Fruit fly (Drosophila melanogaster) whole organism, embryonic: ENCODE measurements around the gene CG8507.

Experiments used
- Blimp-1 ChIP-seq: fragments of 200-800 bp; sonication (Bioruptor generic); optimal IDR thresholded peaks from 3 replicates; lab custom pipeline; 2018; ENCODE audit warnings: missing biosample characterization, missing genetic modification characterization, mild to moderate bottlenecking, moderate library complexity, missing genetic modification reagents
- CG10565 ChIP-seq: fragments of 200-800 bp; sonication (Bioruptor generic); optimal IDR thresholded peaks from 3 replicates; lab custom pipeline; 2016; ENCODE audit warnings: missing biosample characterization, mild to moderate bottlenecking, missing genetic modification characterization
- CG10979 ChIP-seq: fragments of 200-800 bp; sonication (Bioruptor generic); optimal IDR thresholded peaks from 2 replicates; lab custom pipeline; 2018; ENCODE audit warnings: missing biosample characterization, mild to moderate bottlenecking, missing genetic modification characterization, moderate library complexity
- CG11695 ChIP-seq: fragments of 200-800 bp; sonication (Bioruptor generic); IDR thresholded peaks from 3 replicates; pipeline ENCODE4 v1.3.6; 2022; ENCODE audit warnings: missing biosample characterization, missing genetic modification characterization
- CG12155 ChIP-seq: fragments of 200-800 bp; sonication (Bioruptor generic); optimal IDR thresholded peaks from 3 replicates; lab custom pipeline; 2016; ENCODE audit warnings: missing biosample characterization, missing genetic modification characterization
- CG13775 ChIP-seq: fragments of 200-800 bp; sonication (Bioruptor generic); optimal IDR thresholded peaks from 3 replicates; lab custom pipeline; 2017; ENCODE audit warnings: missing biosample characterization, mild to moderate bottlenecking, missing genetic modification characterization
- CG15011 ChIP-seq: fragments of 200-800 bp; sonication (Bioruptor generic); optimal IDR thresholded peaks from 3 replicates; lab custom pipeline; 2018; ENCODE audit warnings: missing biosample characterization, mild to moderate bottlenecking, missing genetic modification characterization
- CG1603 ChIP-seq: fragments of 200-800 bp; sonication (Bioruptor generic); optimal IDR thresholded peaks from 2 replicates; lab custom pipeline; 2019; ENCODE audit warnings: missing biosample characterization, mild to moderate bottlenecking, missing genetic modification characterization, moderate library complexity
- CG16779 ChIP-seq: fragments of 200-800 bp; sonication (Bioruptor generic); IDR thresholded peaks from 2 replicates; pipeline ENCODE4 v1.3.6; 2022; ENCODE audit warnings: missing biosample characterization, missing genetic modification characterization
- CG2712 ChIP-seq: fragments of 200-800 bp; optimal IDR thresholded peaks from 3 replicates; lab custom pipeline; 2019; ENCODE audit warnings: missing biosample characterization, mild to moderate bottlenecking, missing genetic modification characterization, moderate library complexity
- CG34224 ChIP-seq: fragments of 200-800 bp; sonication (Bioruptor generic); IDR thresholded peaks from 3 replicates; pipeline ENCODE4 v1.3.6; 2022; ENCODE audit warnings: missing biosample characterization, missing genetic modification characterization; ENCODE audit not compliant: partially characterized antibody
- CG34376 ChIP-seq: fragments of 200-800 bp; sonication (Bioruptor generic); optimal IDR thresholded peaks from 2 replicates; lab custom pipeline; 2018; ENCODE audit warnings: missing biosample characterization, mild to moderate bottlenecking, missing genetic modification characterization
- CG6683 ChIP-seq: fragments of 200-800 bp; sonication (Bioruptor generic); optimal IDR thresholded peaks from 2 replicates; lab custom pipeline; 2017; ENCODE audit warnings: missing biosample characterization, mild to moderate bottlenecking, missing genetic modification characterization, missing genetic modification reagents
- CG8478 ChIP-seq: fragments of >200 bp; optimal IDR thresholded peaks from 2 replicates; lab custom pipeline; 2018
- CG9727 ChIP-seq: fragments of 200-800 bp; sonication (Bioruptor generic); optimal IDR thresholded peaks from 3 replicates; lab custom pipeline; 2017; ENCODE audit warnings: missing biosample characterization, mild to moderate bottlenecking, missing genetic modification characterization
- HLH4C ChIP-seq: fragments of 200-800 bp; sonication (Bioruptor generic); IDR thresholded peaks from 3 replicates; pipeline ENCODE4 v1.3.6; 2022; ENCODE audit warnings: missing biosample characterization, missing genetic modification characterization; ENCODE audit not compliant: partially characterized antibody
- Hand ChIP-seq: fragments of 200-800 bp; sonication (Bioruptor generic); optimal IDR thresholded peaks from 2 replicates; lab custom pipeline; 2017; ENCODE audit warnings: mild to moderate bottlenecking, missing biosample characterization, missing genetic modification reagents, missing genetic modification characterization
- Hr3 ChIP-seq: fragments of 200-800 bp; sonication (Bioruptor generic); optimal IDR thresholded peaks from 3 replicates; lab custom pipeline; 2016; ENCODE audit warnings: missing biosample characterization, missing genetic modification characterization
- Hr78 ChIP-seq, 2 experiments: fragments of 200-800 bp in 1 of 2; fragments of >200 bp in 1 of 2; sonication (Bioruptor generic) in 1 of 2; optimal IDR thresholded peaks; 2 replicates each; lab custom pipeline; 2017 to 2019; ENCODE audit warnings: missing biosample characterization in 2 of 2, missing genetic modification characterization in 2 of 2, mild to moderate bottlenecking in 1 of 2, moderate library complexity in 1 of 2
- Lpt ChIP-seq: fragments of >200 bp; optimal IDR thresholded peaks from 2 replicates; lab custom pipeline; 2018; ENCODE audit warnings: missing biosample characterization, missing genetic modification characterization
- MESR4 ChIP-seq: fragments of 200-800 bp; sonication (Bioruptor generic); optimal IDR thresholded peaks from 2 replicates; lab custom pipeline; 2018; ENCODE audit warnings: missing biosample characterization, mild to moderate bottlenecking, missing genetic modification characterization, moderate library complexity
- NC2α ChIP-seq: fragments of 200-800 bp; sonication (Bioruptor generic); optimal IDR thresholded peaks from 2 replicates; lab custom pipeline; 2016; ENCODE audit warnings: missing biosample characterization, missing genetic modification characterization
- Neu2 ChIP-seq: fragments of 200-800 bp; sonication (Bioruptor generic); optimal IDR thresholded peaks from 3 replicates; lab custom pipeline; 2016; ENCODE audit warnings: missing biosample characterization, missing genetic modification characterization, borderline replicate concordance
- Oaz ChIP-seq: fragments of 200-800 bp; sonication (Bioruptor generic); IDR thresholded peaks from 2 replicates; pipeline ENCODE4 v1.3.6; 2022; ENCODE audit warnings: missing biosample characterization, missing genetic modification characterization
- Opbp ChIP-seq: fragments of 200-800 bp; sonication (Bioruptor generic); IDR thresholded peaks from 3 replicates; pipeline ENCODE4 v1.3.6; 2022; ENCODE audit warnings: missing biosample characterization, missing genetic modification characterization; ENCODE audit not compliant: partially characterized antibody
- Scr ChIP-seq: fragments of 200-800 bp; sonication (Bioruptor generic); IDR thresholded peaks from 2 replicates; pipeline ENCODE4 v1.3.6; 2022; ENCODE audit warnings: missing biosample characterization, missing genetic modification characterization; ENCODE audit not compliant: partially characterized antibody
- Sox100B ChIP-seq: fragments of 200-800 bp; sonication (Bioruptor generic); optimal IDR thresholded peaks from 3 replicates; lab custom pipeline; 2018; ENCODE audit warnings: missing biosample characterization, mild to moderate bottlenecking, missing genetic modification characterization
- Sry-β ChIP-seq: fragments of 200-800 bp; sonication (Bioruptor generic); optimal IDR thresholded peaks from 2 replicates; lab custom pipeline; 2018; ENCODE audit warnings: missing biosample characterization, mild to moderate bottlenecking, missing genetic modification characterization, moderate library complexity
- Usf ChIP-seq: fragments of 200-800 bp; sonication (Bioruptor generic); optimal IDR thresholded peaks from 2 replicates; lab custom pipeline; 2017; ENCODE audit warnings: missing genotype, missing biosample characterization, missing genetic modification characterization
- amos ChIP-seq: fragments of 200-800 bp; sonication (Bioruptor generic); IDR thresholded peaks from 2 replicates; pipeline ENCODE4 v1.3.6; 2022; ENCODE audit warnings: missing biosample characterization, missing genetic modification characterization; ENCODE audit not compliant: partially characterized antibody
- br ChIP-seq: fragments of >200 bp; optimal IDR thresholded peaks from 2 replicates; lab custom pipeline; 2017
- cwo ChIP-seq: fragments of 200-800 bp; sonication (Bioruptor generic); optimal IDR thresholded peaks from 3 replicates; lab custom pipeline; 2017; ENCODE audit warnings: missing biosample characterization, missing genetic modification characterization, mild to moderate bottlenecking, moderate library complexity, missing genetic modification reagents
- dmrt99B ChIP-seq: fragments of 200-800 bp; sonication (Bioruptor generic); optimal IDR thresholded peaks from 2 replicates; lab custom pipeline; 2018; ENCODE audit warnings: missing biosample characterization, mild to moderate bottlenecking, missing genetic modification characterization, moderate library complexity
- fd96Cb ChIP-seq: fragments of 200-800 bp; sonication (Bioruptor generic); optimal IDR thresholded peaks from 2 replicates; lab custom pipeline; 2018; ENCODE audit warnings: missing biosample characterization, mild to moderate bottlenecking, missing genetic modification characterization, moderate library complexity
- grn ChIP-seq: fragments of 200-800 bp; sonication (Bioruptor generic); optimal IDR thresholded peaks from 3 replicates; lab custom pipeline; 2017; ENCODE audit warnings: missing biosample characterization, missing genetic modification characterization
- her ChIP-seq: fragments of 200-800 bp; sonication (Bioruptor generic); optimal IDR thresholded peaks from 2 replicates; lab custom pipeline; 2016; ENCODE audit warnings: missing biosample characterization, missing genetic modification characterization
- jigr1 ChIP-seq: fragments of 200-800 bp; sonication (Bioruptor generic); IDR thresholded peaks from 3 replicates; pipeline ENCODE4 v1.3.6; 2022; ENCODE audit warnings: missing biosample characterization, missing genetic modification characterization
- lov ChIP-seq, 2 experiments: fragments of 200-800 bp in 1 of 2; fragments of >200 bp in 1 of 2; sonication (Bioruptor generic) in 1 of 2; IDR thresholded peaks in 1 of 2; optimal IDR thresholded peaks in 1 of 2; 2 replicates in 1 of 2; 3 replicates in 1 of 2; pipeline versions ENCODE4 v1.3.6 to Lab custom; 2017 to 2022; ENCODE audit warnings: missing biosample characterization in 1 of 2, missing genetic modification characterization in 1 of 2
- luna ChIP-seq: fragments of 200-800 bp; sonication (Bioruptor generic); optimal IDR thresholded peaks from 2 replicates; lab custom pipeline; 2016; ENCODE audit warnings: missing biosample characterization, missing genetic modification characterization
- nerfin-2 ChIP-seq: fragments of 200-800 bp; sonication (Bioruptor generic); IDR thresholded peaks from 2 replicates; pipeline ENCODE4 v1.3.6; 2022; ENCODE audit warnings: missing biosample characterization, missing genetic modification characterization; ENCODE audit not compliant: partially characterized antibody
- repo ChIP-seq: fragments of 200-800 bp; sonication (Bioruptor generic); optimal IDR thresholded peaks from 2 replicates; lab custom pipeline; 2016; ENCODE audit warnings: missing biosample characterization, missing genetic modification characterization
- run ChIP-seq: fragments of 200-800 bp; sonication (Bioruptor generic); optimal IDR thresholded peaks from 3 replicates; lab custom pipeline; 2018; ENCODE audit warnings: missing biosample characterization, mild to moderate bottlenecking, missing genetic modification characterization
- sima ChIP-seq: fragments of 200-800 bp; sonication (Bioruptor generic); optimal IDR thresholded peaks from 2 replicates; lab custom pipeline; 2016; ENCODE audit warnings: missing biosample characterization, missing genetic modification characterization
- tgo ChIP-seq: fragments of 200-800 bp; sonication (Bioruptor generic); IDR thresholded peaks from 3 replicates; pipeline ENCODE4 v1.3.6; 2022; ENCODE audit warnings: missing biosample characterization, missing genetic modification characterization
- tio ChIP-seq: fragments of 200-800 bp; sonication (Bioruptor generic); optimal IDR thresholded peaks from 2 replicates; lab custom pipeline; 2017; ENCODE audit warnings: missing biosample characterization, missing genetic modification characterization, inconsistent platforms
- toy ChIP-seq: fragments of 200-800 bp; sonication (Bioruptor generic); IDR thresholded peaks from 2 replicates; pipeline ENCODE4 v1.3.6; 2022; ENCODE audit warnings: missing biosample characterization, missing genetic modification characterization
- tx ChIP-seq: fragments of 200-800 bp; sonication (Bioruptor generic); optimal IDR thresholded peaks from 2 replicates; lab custom pipeline; 2016; ENCODE audit warnings: missing biosample characterization, missing genetic modification characterization

The CG8507 gene

DNA sequence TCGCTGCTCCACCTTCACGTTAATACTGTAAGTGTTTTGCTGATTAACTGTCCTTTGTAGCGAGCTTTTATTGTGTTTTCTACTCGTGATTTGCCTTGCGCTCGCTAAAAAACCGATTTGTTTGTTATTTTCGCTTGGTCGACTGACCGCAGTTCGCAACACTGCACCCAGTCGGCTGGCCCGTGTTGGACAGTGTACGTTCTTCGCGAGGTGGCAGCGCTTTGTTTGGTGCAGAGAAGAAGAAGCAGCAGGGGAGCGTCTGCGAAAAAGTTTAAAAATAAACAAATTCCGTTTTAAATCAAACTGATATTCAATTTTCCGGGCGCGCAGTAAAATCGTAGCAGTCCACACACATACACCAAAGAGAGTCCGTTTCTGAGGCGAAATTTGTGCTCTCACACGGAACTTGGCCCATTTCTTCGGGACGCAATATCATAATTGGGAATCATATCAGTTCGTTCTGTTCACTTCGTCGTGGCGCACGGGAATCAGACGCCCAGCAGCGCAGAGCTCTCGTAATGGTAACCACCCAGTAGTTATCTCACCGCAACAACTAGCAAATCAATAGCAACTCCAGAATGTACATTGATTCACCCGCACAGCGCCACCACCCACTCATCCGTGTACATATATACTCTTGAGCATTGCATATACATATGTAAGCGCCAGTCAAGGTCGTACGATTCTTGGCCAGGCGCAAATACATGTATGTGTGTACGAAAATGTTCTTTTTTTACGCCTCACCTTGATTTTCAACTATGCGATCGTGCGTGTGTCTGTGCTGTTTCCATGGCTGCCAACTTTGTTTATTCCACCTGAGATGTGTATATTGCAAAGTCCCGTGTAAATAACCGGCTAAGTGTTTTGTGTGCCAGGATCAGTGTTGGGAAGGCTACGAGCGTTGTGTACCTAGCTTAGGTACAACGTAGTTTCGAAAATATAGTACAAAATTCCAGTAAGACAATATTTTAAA is 23.4 kb upstream of the CG8507 start, which contains the start of gene Naa80:
TSS of gene Naa80 (plus strand) at position 215 of the 973 bp plus-strand sequence.
- peak; percentile 57 for TF ChIP-seq repo (GFP tag; lab: Kevin White, UChicago)
- no peak for TF ChIP-seq tio (GFP tag; lab: Kevin White, UChicago)
- 0 out of 3 replicates have a peak, but pooled peaks have one; percentile 23 for TF ChIP-seq HLH4C
- TF ChIP-seq Opbp (GFP tag; lab: Robert Waterston, UW) = peak; percentile 59
- TF ChIP-seq CG34376 = peak; percentile 50
- TF ChIP-seq toy (GFP tag; lab: Robert Waterston, UW) = no peak; the same call in 1 of the 2 replicates
- peak; percentile 53; the same call in 2 of the 3 replicates for TF ChIP-seq CG34224 (GFP tag; lab: Robert Waterston, UW)
- TF ChIP-seq Blimp-1 = no peak
- no peak for TF ChIP-seq CG15011 (GFP tag; lab: Kevin White, UChicago)
- TF ChIP-seq Neu2 (GFP tag; lab: Kevin White, UChicago) = no peak
- peak; percentile 64 for TF ChIP-seq amos (GFP tag; lab: Robert Waterston, UW)
- TF ChIP-seq grn (GFP tag; lab: Kevin White, UChicago) = peak; percentile 10
- TF ChIP-seq CG8478 (lab: Kevin White, UChicago) = no peak
- TF ChIP-seq dmrt99B (tag; lab: Kevin White, UChicago) = no peak
- no peak for TF ChIP-seq jigr1 (GFP tag; lab: Robert Waterston, UW)
- no peak for TF ChIP-seq Lpt (GFP tag; lab: Kevin White, UChicago)
- TF ChIP-seq Usf (GFP tag; lab: Kevin White, UChicago) = peak; percentile 10
- no peak for TF ChIP-seq lov (optimal IDR thresholded peaks at IDR 0.05; lab: Kevin White, UChicago)
- TF ChIP-seq lov (GFP tag; IDR thresholded peaks at IDR 0.05; lab: Robert Waterston, UW) = peak; percentile 26; the same call in 1 of the 3 replicates
- peak; percentile 47; the same call in 1 of the 2 replicates for TF ChIP-seq nerfin-2 (GFP tag; lab: Robert Waterston, UW)
- TF ChIP-seq CG11695 (GFP tag; lab: Robert Waterston, UW) = no peak
- peak; percentile 73; the same call in 1 of the 2 replicates for TF ChIP-seq CG16779 (GFP tag; lab: Robert Waterston, UW)
- TF ChIP-seq cwo = peak; percentile 25
- peak; percentile 35 for TF ChIP-seq CG2712
- no peak for TF ChIP-seq Hr78 (GFP tag; optimal IDR thresholded peaks at IDR 0.05; lab: Kevin White, UChicago)
- no peak for TF ChIP-seq sima (GFP tag; lab: Kevin White, UChicago)
- TF ChIP-seq br = no peak
- no peak for TF ChIP-seq run (tag; lab: Kevin White, UChicago)
- TF ChIP-seq CG9727 (GFP tag; lab: Kevin White, UChicago) = peak; percentile 24
- TF ChIP-seq Hand (GFP tag; lab: Kevin White, UChicago) = no peak
- TF ChIP-seq fd96Cb = no peak
- peak; percentile 74 for TF ChIP-seq CG12155 (GFP tag; lab: Kevin White, UChicago)
- TF ChIP-seq Sry-β = no peak
- TF ChIP-seq Sox100B = no peak
- TF ChIP-seq CG1603 (tag; lab: Kevin White, UChicago) = peak; percentile 84
- peak; percentile 84 for TF ChIP-seq her (GFP tag; lab: Kevin White, UChicago)
- peak; percentile 57 for TF ChIP-seq NC2α (GFP tag; lab: Kevin White, UChicago)
- TF ChIP-seq CG10565 (GFP tag; lab: Kevin White, UChicago) = no peak
- TF ChIP-seq Oaz = no peak
- peak; percentile 54 for TF ChIP-seq Hr3 (GFP tag; lab: Kevin White, UChicago)
- TF ChIP-seq CG10979 (tag; lab: Kevin White, UChicago) = peak; percentile 21
- peak; percentile 18; the same call in 1 of the 3 replicates for TF ChIP-seq tgo (GFP tag; lab: Robert Waterston, UW)
- TF ChIP-seq MESR4 (GFP tag; lab: Kevin White, UChicago) = peak; percentile 81
- peak; percentile 44; the same call in 1 of the 2 replicates for TF ChIP-seq Scr (GFP tag; lab: Robert Waterston, UW)
- peak; percentile 9 for TF ChIP-seq CG13775 (GFP tag; lab: Kevin White, UChicago)
- TF ChIP-seq tx = peak; percentile 69
- peak; percentile 49 for TF ChIP-seq luna (GFP tag; lab: Kevin White, UChicago)
- no peak for TF ChIP-seq CG6683 (GFP tag; lab: Kevin White, UChicago)
